Fruit fly (Drosophila melanogaster): ENCODE measurements around the gene CG13607.
A peak's percentile ranks its signal among the peaks of the same experiment; 100 is the strongest.

CG13607 gene

dm6 chr3R:24142971-24143370 lies 26.8 kb upstream of the CG13607 start (continued):
- TF ChIP-seq Optix (GFP tag; IDR thresholded peaks at IDR 0.05) (no peak), Mrtf (GFP tag; IDR thresholded peaks at IDR 0.05) (no peak), CG4360 (GFP tag; IDR thresholded peaks at IDR 0.05) (no peak), Hey (tag; optimal IDR thresholded peaks at IDR 0.05) (no peak), Ravus (GFP tag; IDR thresholded peaks at IDR 0.05) (no peak), CG7786 (GFP tag; optimal IDR thresholded peaks at IDR 0.05) (no peak), Hr78 (GFP tag; optimal IDR thresholded peaks at IDR 0.05) (no peak), CG11247 (GFP tag; IDR thresholded peaks at IDR 0.05) (0 out of 2 replicates have a peak, but pooled peaks have one; percentile 14), dysf (GFP tag; IDR thresholded peaks at IDR 0.05) (peak; percentile 40; the same call in 2 of the 3 replicates), en (GFP tag; optimal IDR thresholded peaks at IDR 0.05) (no peak), sima (GFP tag; optimal IDR thresholded peaks at IDR 0.05) (no peak), luna (GFP tag; optimal IDR thresholded peaks at IDR 0.05) (no peak), CG1233 (GFP tag; optimal IDR thresholded peaks at IDR 0.05) (no peak), tgo (GFP tag; IDR thresholded peaks at IDR 0.05) (peak; percentile 46; the same call in 2 of the 3 replicates), ken (GFP tag; IDR thresholded peaks at IDR 0.05) (0 out of 3 replicates have a peak, but pooled peaks have one; percentile 26), CG7987 (GFP tag; optimal IDR thresholded peaks at IDR 0.05) (no peak), CG14014 (GFP tag; IDR thresholded peaks at IDR 0.05) (no peak), CG1024 (GFP tag; IDR thresholded peaks at IDR 0.05) (no peak), pan (optimal IDR thresholded peaks at IDR 0.05) (no peak), pan (GFP tag; optimal IDR thresholded peaks at IDR 0.05 in 1 of 2, IDR thresholded peaks at IDR 0.05 in 1 of 2) (no peak), CG1832 (GFP tag; optimal IDR thresholded peaks at IDR 0.05) (no peak), Sry-β (GFP tag; optimal IDR thresholded peaks at IDR 0.05) (no peak), CG2875 (GFP tag; optimal IDR thresholded peaks at IDR 0.05) (no peak), Ptx1 (GFP tag; IDR thresholded peaks at IDR 0.05) (peak; percentile 51; the same call in 1 of the 2 replicates), CG2199 (GFP tag; IDR thresholded peaks at IDR 0.05) (no peak), H15 (GFP tag; IDR thresholded peaks at IDR 0.05) (0 out of 3 replicates have a peak, but pooled peaks have one; percentile 41), run (tag; optimal IDR thresholded peaks at IDR 0.05) (no peak), bab2 (GFP tag; optimal IDR thresholded peaks at IDR 0.05) (peak; percentile 8), CG17802 (tag; optimal IDR thresholded peaks at IDR 0.05) (peak; percentile 4), danr (GFP tag; IDR thresholded peaks at IDR 0.05) (no peak), btn (GFP tag; optimal IDR thresholded peaks at IDR 0.05) (no peak), mirr (GFP tag; optimal IDR thresholded peaks at IDR 0.05) (no peak), Dref (GFP tag; IDR thresholded peaks at IDR 0.05) (no peak), CoRest (tag; optimal IDR thresholded peaks at IDR 0.05) (no peak), esg (GFP tag; conservative IDR thresholded peaks at IDR 0.05) (peak; percentile 31; the same call in 1 of the 2 replicates), CG9215 (GFP tag; IDR thresholded peaks at IDR 0.05) (no peak), CG1602 (GFP tag; optimal IDR thresholded peaks at IDR 0.05) (peak; percentile 3), CG8281 (tag; optimal IDR thresholded peaks at IDR 0.05) (no peak), Neu2 (GFP tag; optimal IDR thresholded peaks at IDR 0.05; ENCODE audit: borderline replicate concordance) (no peak), Side (GFP tag; optimal IDR thresholded peaks at IDR 0.05) (no peak), exex (tag; optimal IDR thresholded peaks at IDR 0.05) (no peak), Drgx (GFP tag; IDR thresholded peaks at IDR 0.05) (peak; percentile 80), sr (GFP tag; IDR thresholded peaks at IDR 0.05) (no peak), CG8089 (GFP tag; optimal IDR thresholded peaks at IDR 0.05) (no peak), tna (GFP tag; IDR thresholded peaks at IDR 0.05; ENCODE audit: partially characterized antibody) (no peak), CG6689 (GFP tag; IDR thresholded peaks at IDR 0.05) (no peak; the same call in 1 of the 2 replicates), CG17385 (GFP tag; optimal IDR thresholded peaks at IDR 0.05) (peak; percentile 0), chm (GFP tag; IDR thresholded peaks at IDR 0.05) (no peak), D (optimal IDR thresholded peaks at IDR 0.05) (no peak), D (GFP tag; optimal IDR thresholded peaks at IDR 0.05) (peak; percentile 10), tx (GFP tag; optimal IDR thresholded peaks at IDR 0.05) (no peak), Rfx (GFP tag; IDR thresholded peaks at IDR 0.05) (no peak), CG12744 (GFP tag; optimal IDR thresholded peaks at IDR 0.05) (no peak)
